Worm (Caenorhabditis elegans): ENCODE measurements around the gene Y71H2AM.29.

DNA sequence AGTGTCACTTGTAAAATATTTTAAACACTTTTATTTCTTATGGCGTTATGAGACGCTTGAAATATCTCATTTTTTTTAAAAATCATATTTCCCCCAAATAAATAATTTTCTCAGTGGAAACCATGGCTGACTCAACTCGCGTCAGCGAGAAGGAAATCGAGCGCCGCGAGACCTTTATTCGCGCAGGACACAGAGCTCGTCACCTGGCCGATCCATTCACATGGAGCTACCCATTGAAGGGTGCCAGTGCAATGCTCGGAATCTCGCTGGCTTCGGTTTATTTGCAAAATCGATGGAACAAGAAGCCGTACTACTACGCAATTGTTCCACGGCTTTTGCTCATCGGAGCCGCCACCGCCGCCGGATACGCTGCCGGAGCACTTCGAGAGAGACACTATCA is 45.8 kb upstream of the Y71H2AM.29 start, which contains the start of gene nduc-2:
- TF ChIP-seq cog-1 (tag; optimal IDR thresholded peaks at IDR 0.05): no peak
- TF ChIP-seq ztf-23 (GFP tag; IDR thresholded peaks at IDR 0.05): no peak
- no peak for TF ChIP-seq ztf-29 (GFP tag; IDR thresholded peaks at IDR 0.05)
